Fruit fly (Drosophila melanogaster) whole organism, prepupa: ENCODE data around the gene CG15571.

Experiments
- Blimp-1 ChIP-seq: fragments of 200-800 bp; sonication (Bioruptor generic); optimal IDR thresholded peaks from 3 replicates; lab custom pipeline; 2017; ENCODE audit warnings: missing biosample characterization, missing genetic modification characterization, mild to moderate bottlenecking, moderate library complexity, missing genetic modification reagents
- CG10631 ChIP-seq: fragments of 200-800 bp; sonication (Bioruptor generic); optimal IDR thresholded peaks from 2 replicates; lab custom pipeline; 2016; ENCODE audit warnings: missing biosample characterization, missing genetic modification characterization
- CG10669 ChIP-seq: fragments of 200-800 bp; sonication (Bioruptor generic); optimal IDR thresholded peaks from 3 replicates; lab custom pipeline; 2018; ENCODE audit warnings: missing biosample characterization, mild to moderate bottlenecking, missing genetic modification characterization, moderate library complexity
- CG11294 ChIP-seq: fragments of 200-800 bp; sonication (Bioruptor generic); IDR thresholded peaks from 2 replicates; pipeline ENCODE4 v1.3.6; 2022; ENCODE audit warnings: missing biosample characterization, missing genetic modification characterization
- CG11762 ChIP-seq: fragments of 200-800 bp; sonication (Bioruptor generic); optimal IDR thresholded peaks from 3 replicates; lab custom pipeline; 2016; ENCODE audit warnings: missing biosample characterization, missing genetic modification characterization; ENCODE audit not compliant: insufficient read depth
- CG11902 ChIP-seq: fragments of 200-800 bp; sonication (Bioruptor generic); optimal IDR thresholded peaks from 3 replicates; lab custom pipeline; 2016; ENCODE audit warnings: missing biosample characterization, missing genetic modification characterization
- CG15336 ChIP-seq: fragments of 200-800 bp; sonication (Bioruptor generic); IDR thresholded peaks from 2 replicates; pipeline ENCODE4 v1.3.6; 2022; ENCODE audit warnings: missing biosample characterization, missing genetic modification characterization
- CG1621 ChIP-seq: fragments of 200-800 bp; sonication (Bioruptor generic); optimal IDR thresholded peaks from 3 replicates; lab custom pipeline; 2018; ENCODE audit warnings: missing biosample characterization, mild to moderate bottlenecking, missing genetic modification characterization
- CG3032 ChIP-seq: fragments of 200-800 bp; optimal IDR thresholded peaks from 2 replicates; lab custom pipeline; 2019; ENCODE audit warnings: missing biosample characterization, mild to moderate bottlenecking, missing genetic modification characterization, moderate library complexity
- CG32006 ChIP-seq: fragments of 200-800 bp; sonication (Bioruptor generic); optimal IDR thresholded peaks from 3 replicates; lab custom pipeline; 2017; ENCODE audit warnings: missing biosample characterization, mild to moderate bottlenecking, missing genetic modification characterization
- CG34406 ChIP-seq: fragments of 200-800 bp; sonication (Bioruptor generic); optimal IDR thresholded peaks from 3 replicates; lab custom pipeline; 2016; ENCODE audit warnings: missing biosample characterization, missing genetic modification characterization
- CG3919 ChIP-seq: fragments of 200-800 bp; sonication (Bioruptor generic); optimal IDR thresholded peaks from 3 replicates; lab custom pipeline; 2016; ENCODE audit warnings: missing biosample characterization, missing genetic modification characterization
- CG4318 ChIP-seq: fragments of 200-800 bp; sonication (Bioruptor generic); optimal IDR thresholded peaks from 3 replicates; lab custom pipeline; 2017; ENCODE audit warnings: missing biosample characterization, mild to moderate bottlenecking, missing genetic modification characterization
- CG6163 ChIP-seq: fragments of 200-800 bp; sonication (Bioruptor generic); IDR thresholded peaks from 3 replicates; pipeline ENCODE4 v1.3.6; 2022; ENCODE audit warnings: missing biosample characterization, missing genetic modification characterization
- CG6276 ChIP-seq: fragments of 200-800 bp; sonication (Bioruptor generic); optimal IDR thresholded peaks from 2 replicates; lab custom pipeline; 2017; ENCODE audit warnings: missing biosample characterization, mild to moderate bottlenecking, missing genetic modification characterization
- CG6808 ChIP-seq: fragments of 200-800 bp; sonication (Bioruptor generic); optimal IDR thresholded peaks from 3 replicates; lab custom pipeline; 2017; ENCODE audit warnings: missing biosample characterization, missing genetic modification characterization, mild to moderate bottlenecking, moderate library complexity, missing genetic modification reagents
- CG6854 ChIP-seq: fragments of 200-800 bp; sonication (Bioruptor generic); optimal IDR thresholded peaks from 2 replicates; lab custom pipeline; 2017; ENCODE audit warnings: missing biosample characterization, mild to moderate bottlenecking, missing genetic modification characterization
- CG7368 ChIP-seq: fragments of 200-800 bp; sonication (Bioruptor generic); optimal IDR thresholded peaks from 3 replicates; lab custom pipeline; 2016; ENCODE audit warnings: missing biosample characterization, missing genetic modification characterization
- CG8119 ChIP-seq: fragments of 200-800 bp; sonication (Bioruptor generic); IDR thresholded peaks from 3 replicates; pipeline ENCODE4 v1.3.6; 2022; ENCODE audit warnings: missing biosample characterization, missing genetic modification characterization
- CG8319 ChIP-seq: fragments of 200-800 bp; sonication (Bioruptor generic); optimal IDR thresholded peaks from 3 replicates; lab custom pipeline; 2016; ENCODE audit warnings: missing biosample characterization, missing genetic modification characterization
- CG8632 ChIP-seq: fragments of 200-800 bp; sonication (Bioruptor generic); optimal IDR thresholded peaks from 3 replicates; lab custom pipeline; 2016; ENCODE audit warnings: missing biosample characterization, missing genetic modification characterization
- CG9139 ChIP-seq: fragments of 200-800 bp; sonication (Bioruptor generic); optimal IDR thresholded peaks from 3 replicates; lab custom pipeline; 2017; ENCODE audit warnings: missing biosample characterization, mild to moderate bottlenecking, missing genetic modification characterization
- Eip75B ChIP-seq: fragments of 200-800 bp; sonication (Bioruptor generic); optimal IDR thresholded peaks from 3 replicates; lab custom pipeline; 2016; ENCODE audit warnings: missing biosample characterization, missing genetic modification characterization
- Eip78C ChIP-seq: fragments of 200-800 bp; sonication (Bioruptor generic); peaks from one replicate; lab custom pipeline; 2016; ENCODE audit warnings: missing biosample characterization, missing genetic modification characterization
- Eip93F ChIP-seq: fragments of 200-800 bp; sonication (Bioruptor generic); optimal IDR thresholded peaks from 2 replicates; lab custom pipeline; 2016; ENCODE audit warnings: missing biosample characterization, mild to moderate bottlenecking, missing genetic modification characterization
- Gug ChIP-seq: fragments of 200-800 bp; sonication (Bioruptor generic); IDR thresholded peaks from 2 replicates; pipeline ENCODE4 v1.3.6; 2022; ENCODE audit warnings: missing biosample characterization, missing genetic modification characterization
- Hr38 ChIP-seq: sonication (Bioruptor generic); optimal IDR thresholded peaks from 2 replicates; lab custom pipeline; 2016; ENCODE audit warnings: missing biosample characterization, missing genetic modification characterization
- Hr39 ChIP-seq: fragments of 200-800 bp; sonication (Bioruptor generic); optimal IDR thresholded peaks from 2 replicates; lab custom pipeline; 2016; ENCODE audit warnings: missing biosample characterization, missing genetic modification characterization
- Met ChIP-seq: fragments of 200-800 bp; sonication (Bioruptor generic); optimal IDR thresholded peaks from 3 replicates; lab custom pipeline; 2016; ENCODE audit warnings: missing biosample characterization, missing genetic modification characterization
- OdsH ChIP-seq: fragments of 200-800 bp; sonication (Bioruptor generic); optimal IDR thresholded peaks from 3 replicates; lab custom pipeline; 2016; ENCODE audit warnings: missing biosample characterization, missing genetic modification characterization
- Smox ChIP-seq: fragments of 200-800 bp; sonication (Bioruptor generic); optimal IDR thresholded peaks from 3 replicates; lab custom pipeline; 2016; ENCODE audit warnings: missing biosample characterization, missing genetic modification characterization
- Sox102F ChIP-seq: fragments of 200-800 bp; sonication (Bioruptor generic); optimal IDR thresholded peaks from 2 replicates; lab custom pipeline; 2016; ENCODE audit warnings: missing biosample characterization, mild to moderate bottlenecking, missing genetic modification characterization
- Sox15 ChIP-seq: fragments of 200-800 bp; sonication (Bioruptor generic); optimal IDR thresholded peaks from 3 replicates; lab custom pipeline; 2016; ENCODE audit warnings: missing biosample characterization, missing genetic modification characterization
- achi ChIP-seq: fragments of 200-800 bp; sonication (Bioruptor generic); optimal IDR thresholded peaks from 3 replicates; lab custom pipeline; 2016; ENCODE audit warnings: missing biosample characterization, missing genetic modification characterization
- acj6 ChIP-seq: fragments of 200-800 bp; sonication (Bioruptor generic); optimal IDR thresholded peaks from 3 replicates; lab custom pipeline; 2016; ENCODE audit warnings: missing biosample characterization, missing genetic modification characterization
- eg ChIP-seq: fragments of 200-800 bp; sonication (Bioruptor generic); IDR thresholded peaks from 3 replicates; pipeline ENCODE4 v1.3.6; 2022; ENCODE audit warnings: missing biosample characterization, missing genetic modification characterization
- esn ChIP-seq: fragments of 200-800 bp; sonication (Bioruptor generic); optimal IDR thresholded peaks from 2 replicates; lab custom pipeline; 2016; ENCODE audit warnings: missing biosample characterization, mild to moderate bottlenecking, missing genetic modification characterization, moderate library complexity
- fd59A ChIP-seq: fragments of 200-800 bp; sonication (Bioruptor generic); optimal IDR thresholded peaks from 2 replicates; lab custom pipeline; 2017; ENCODE audit warnings: missing biosample characterization, mild to moderate bottlenecking, missing genetic modification characterization, missing genetic modification reagents
- fkh ChIP-seq: fragments of 200-800 bp; sonication (Bioruptor generic); optimal IDR thresholded peaks from 3 replicates; lab custom pipeline; 2017; ENCODE audit warnings: missing biosample characterization, mild to moderate bottlenecking, missing genetic modification characterization, moderate library complexity
- lz ChIP-seq: fragments of 200-800 bp; sonication (Bioruptor generic); optimal IDR thresholded peaks from 3 replicates; lab custom pipeline; 2016; ENCODE audit warnings: missing biosample characterization, missing genetic modification characterization
- net ChIP-seq: fragments of 200-800 bp; sonication (Bioruptor generic); optimal IDR thresholded peaks from 3 replicates; lab custom pipeline; 2016; ENCODE audit warnings: missing biosample characterization, missing genetic modification characterization
- pdm3 ChIP-seq: fragments of 200-800 bp; sonication (Bioruptor generic); optimal IDR thresholded peaks from 3 replicates; lab custom pipeline; 2016; ENCODE audit warnings: missing biosample characterization, missing genetic modification characterization
- salr ChIP-seq, 2 experiments: fragments of 200-800 bp; sonication (Bioruptor generic); optimal IDR thresholded peaks; 3 replicates each; lab custom pipeline; 2016 to 2018; ENCODE audit warnings: missing biosample characterization in 2 of 2, missing genetic modification characterization in 2 of 2, mild to moderate bottlenecking in 1 of 2
- ss ChIP-seq, 2 experiments: fragments of 200-800 bp; sonication (Bioruptor generic); optimal IDR thresholded peaks; 2 replicates in 1 of 2; 3 replicates in 1 of 2; lab custom pipeline; 2017 to 2018; ENCODE audit warnings: mild to moderate bottlenecking in 2 of 2, missing biosample characterization in 2 of 2, missing genetic modification characterization in 2 of 2, moderate library complexity in 1 of 2
- svp ChIP-seq: fragments of 200-800 bp; sonication (Bioruptor generic); peaks from one replicate; lab custom pipeline; 2016; ENCODE audit warnings: missing biosample characterization, missing genetic modification characterization
- vri ChIP-seq: fragments of 200-800 bp; sonication (Bioruptor generic); optimal IDR thresholded peaks from 3 replicates; lab custom pipeline; 2016; ENCODE audit warnings: missing biosample characterization, mild to moderate bottlenecking, missing genetic modification characterization

Gene CG15571

dm6 chrX:4205346-4206178 lies 11.6 kb downstream of the CG15571 start, which contains the start of gene Fas2 (continued):
- TF ChIP-seq CG10669 (GFP tag; lab: Kevin White, UChicago) (no peak), CG10631 (peak; percentile 46), CG8632 (peak; percentile 0), CG4318 (GFP tag; lab: Kevin White, UChicago) (peak; percentile 32), Smox (GFP tag; lab: Kevin White, UChicago) (peak; percentile 36), Sox102F (GFP tag; lab: Kevin White, UChicago) (peak; percentile 73), CG6163 (GFP tag; lab: Robert Waterston, UW) (peak; percentile 83), Eip75B (GFP tag; lab: Kevin White, UChicago) (peak; percentile 67), Eip93F (GFP tag; lab: Kevin White, UChicago) (no peak), Hr38 (GFP tag; lab: Kevin White, UChicago) (no peak), CG1621 (tag; lab: Kevin White, UChicago) (peak; percentile 36), Hr39 (GFP tag; lab: Kevin White, UChicago) (no peak), Eip78C (peak; percentile 82), esn (GFP tag; lab: Kevin White, UChicago) (peak; percentile 60), Met (GFP tag; lab: Kevin White, UChicago) (peak; percentile 55), ss (GFP tag; optimal IDR thresholded peaks at IDR 0.05; lab: Kevin White, UChicago) (peak; percentile 61 to 67), eg (GFP tag; lab: Robert Waterston, UW) (peak; percentile 73), Blimp-1 (GFP tag; lab: Kevin White, UChicago) (no peak), CG32006 (peak; percentile 76), CG11294 (GFP tag; lab: Robert Waterston, UW) (no peak), CG8319 (no peak), CG9139 (GFP tag; lab: Kevin White, UChicago) (peak; percentile 57), vri (GFP tag; lab: Kevin White, UChicago) (peak; percentile 70), CG11902 (GFP tag; lab: Kevin White, UChicago) (no peak), svp (GFP tag; lab: Kevin White, UChicago) (peak; percentile 76), salr (GFP tag; optimal IDR thresholded peaks at IDR 0.05; lab: Kevin White, UChicago) (peak in 1 of 2 experiments; percentile 50), OdsH (peak; percentile 17), fd59A (peak; percentile 13), lz (GFP tag; lab: Kevin White, UChicago) (peak; percentile 25), CG11762 (GFP tag; lab: Kevin White, UChicago) (no peak), CG15336 (GFP tag; lab: Robert Waterston, UW) (peak; percentile 64)

- peak; percentile 45 for TF ChIP-seq CG6276
- peak; percentile 26 for TF ChIP-seq OdsH
- TF ChIP-seq CG3032 (tag; lab: Kevin White, UChicago) = peak; percentile 28
- TF ChIP-seq CG10631 = peak; percentile 18
- TF ChIP-seq CG32006 = peak; percentile 40
- TF ChIP-seq Eip93F (GFP tag; lab: Kevin White, UChicago) = no peak
- TF ChIP-seq acj6 (GFP tag; lab: Kevin White, UChicago) = peak; percentile 6
- 0 out of 2 replicates have a peak, but pooled peaks have one; percentile 23 for TF ChIP-seq Gug
- TF ChIP-seq Eip78C = peak; percentile 54
- TF ChIP-seq CG6854 (GFP tag; lab: Kevin White, UChicago) = no peak
- TF ChIP-seq net (GFP tag; lab: Kevin White, UChicago) = no peak
- peak; percentile 55; the same call in 2 of the 3 replicates for TF ChIP-seq eg (GFP tag; lab: Robert Waterston, UW)
- TF ChIP-seq CG34406 (GFP tag; lab: Kevin White, UChicago) = no peak
- no peak for TF ChIP-seq esn (GFP tag; lab: Kevin White, UChicago)
- TF ChIP-seq Sox15 (GFP tag; lab: Kevin White, UChicago) = no peak
- TF ChIP-seq CG8119 = peak; percentile 41; the same call in 2 of the 3 replicates
- TF ChIP-seq CG3919 = peak; percentile 7
- no peak for TF ChIP-seq Sox102F (GFP tag; lab: Kevin White, UChicago)
- TF ChIP-seq Smox (GFP tag; lab: Kevin White, UChicago) = no peak
- peak; percentile 54; the same call in 2 of the 3 replicates for TF ChIP-seq CG6163 (GFP tag; lab: Robert Waterston, UW)
- peak; percentile 8 for TF ChIP-seq CG6808 (GFP tag; lab: Kevin White, UChicago)
- peak; percentile 14 for TF ChIP-seq achi
- TF ChIP-seq pdm3 (GFP tag; lab: Kevin White, UChicago) = peak; percentile 11
- TF ChIP-seq fkh = no peak
- peak; percentile 24 for TF ChIP-seq CG10669 (GFP tag; lab: Kevin White, UChicago)
- no peak for TF ChIP-seq salr (GFP tag; optimal IDR thresholded peaks at IDR 0.05; lab: Kevin White, UChicago)
- no peak for TF ChIP-seq CG7368
Measured at dm6 chrX:4203713-4204447, 13.3 kb downstream of the CG15571 start.
